Fruit fly (Drosophila melanogaster) whole organism, embryonic: ENCODE data around the gene CG32032.

Experiments
- Abd-B ChIP-seq: fragments of 200-800 bp; sonication (Bioruptor generic); optimal IDR thresholded peaks from 2 replicates; lab custom pipeline; 2018; ENCODE audit warnings: missing biosample characterization, mild to moderate bottlenecking, missing genetic modification characterization, moderate library complexity
- Adf1 ChIP-seq: fragments of 200-800 bp; sonication (Bioruptor generic); IDR thresholded peaks from 2 replicates; pipeline ENCODE4 v1.3.6; 2022; ENCODE audit warnings: missing biosample characterization, missing genetic modification characterization
- Aef1 ChIP-seq: fragments of 200-800 bp; sonication (Bioruptor generic); IDR thresholded peaks from 3 replicates; pipeline ENCODE4 v1.3.6; 2022; ENCODE audit warnings: missing biosample characterization, missing genetic modification characterization
- CG10462 ChIP-seq: fragments of 200-800 bp; sonication (Bioruptor generic); optimal IDR thresholded peaks from 2 replicates; lab custom pipeline; 2016; ENCODE audit warnings: missing biosample characterization, missing genetic modification characterization
- CG12299 ChIP-seq: fragments of 200-800 bp; sonication (Bioruptor generic); optimal IDR thresholded peaks from 2 replicates; lab custom pipeline; 2018; ENCODE audit warnings: missing biosample characterization, mild to moderate bottlenecking, missing genetic modification characterization
- CG12391 ChIP-seq: fragments of 200-800 bp; sonication (Bioruptor generic); optimal IDR thresholded peaks from 3 replicates; lab custom pipeline; 2018; ENCODE audit warnings: missing biosample characterization, mild to moderate bottlenecking, missing genetic modification characterization, moderate library complexity
- CG12659 ChIP-seq: fragments of 200-800 bp; sonication (Bioruptor generic); optimal IDR thresholded peaks from 3 replicates; lab custom pipeline; 2017; ENCODE audit warnings: mild to moderate bottlenecking, missing biosample characterization, missing genetic modification reagents, missing genetic modification characterization
- CG12769 ChIP-seq: fragments of 200-800 bp; sonication (Bioruptor generic); optimal IDR thresholded peaks from 2 replicates; lab custom pipeline; 2019; ENCODE audit warnings: missing biosample characterization, mild to moderate bottlenecking, missing genetic modification characterization, moderate library complexity
- CG13296 ChIP-seq: fragments of 200-800 bp; sonication (Bioruptor generic); optimal IDR thresholded peaks from 3 replicates; lab custom pipeline; 2018; ENCODE audit warnings: missing biosample characterization, mild to moderate bottlenecking, missing genetic modification characterization
- CG17385 ChIP-seq: fragments of 200-800 bp; sonication (Bioruptor generic); optimal IDR thresholded peaks from 3 replicates; lab custom pipeline; 2018; ENCODE audit warnings: missing biosample characterization, mild to moderate bottlenecking, missing genetic modification characterization
- CG17802 ChIP-seq: fragments of 200-800 bp; sonication (Bioruptor generic); optimal IDR thresholded peaks from 2 replicates; lab custom pipeline; 2018; ENCODE audit warnings: missing biosample characterization, mild to moderate bottlenecking, missing genetic modification characterization, moderate library complexity
- CG18262 ChIP-seq: fragments of 200-800 bp; optimal IDR thresholded peaks from 3 replicates; lab custom pipeline; 2019; ENCODE audit warnings: missing biosample characterization, mild to moderate bottlenecking, missing genetic modification characterization, moderate library complexity
- CG3281 ChIP-seq: fragments of 200-800 bp; sonication (Bioruptor generic); optimal IDR thresholded peaks from 3 replicates; lab custom pipeline; 2017; ENCODE audit warnings: missing biosample characterization, mild to moderate bottlenecking, missing genetic modification characterization
- CG33213 ChIP-seq: fragments of 200-800 bp; sonication (Bioruptor generic); optimal IDR thresholded peaks from 3 replicates; lab custom pipeline; 2016; ENCODE audit warnings: missing biosample characterization, missing genetic modification characterization
- CG4820 ChIP-seq: fragments of 200-800 bp; sonication (Bioruptor generic); optimal IDR thresholded peaks from 3 replicates; lab custom pipeline; 2016; ENCODE audit warnings: missing biosample characterization, missing genetic modification characterization
- CG6689 ChIP-seq: fragments of 200-800 bp; sonication (Bioruptor generic); IDR thresholded peaks from 2 replicates; pipeline ENCODE4 v1.3.6; 2022; ENCODE audit warnings: missing biosample characterization, missing genetic modification characterization
- CG6765 ChIP-seq: fragments of 200-800 bp; sonication (Bioruptor generic); optimal IDR thresholded peaks from 3 replicates; lab custom pipeline; 2017; ENCODE audit warnings: missing biosample characterization, mild to moderate bottlenecking, missing genetic modification characterization
- CG7745 ChIP-seq: fragments of 200-800 bp; sonication (Bioruptor generic); optimal IDR thresholded peaks from 2 replicates; lab custom pipeline; 2018; ENCODE audit warnings: missing biosample characterization, mild to moderate bottlenecking, missing genetic modification characterization, moderate library complexity
- CG9727 ChIP-seq: fragments of 200-800 bp; sonication (Bioruptor generic); optimal IDR thresholded peaks from 3 replicates; lab custom pipeline; 2017; ENCODE audit warnings: missing biosample characterization, mild to moderate bottlenecking, missing genetic modification characterization
- CoRest ChIP-seq: fragments of 200-800 bp; sonication (Bioruptor generic); optimal IDR thresholded peaks from 3 replicates; lab custom pipeline; 2018; ENCODE audit warnings: missing biosample characterization, mild to moderate bottlenecking, missing genetic modification characterization, moderate library complexity
- D19A ChIP-seq: fragments of 200-800 bp; optimal IDR thresholded peaks from 3 replicates; lab custom pipeline; 2019; ENCODE audit warnings: missing biosample characterization, mild to moderate bottlenecking, missing genetic modification characterization, moderate library complexity
- Dek ChIP-seq: fragments of 200-800 bp; sonication (Bioruptor generic); optimal IDR thresholded peaks from 3 replicates; lab custom pipeline; 2019; ENCODE audit warnings: missing biosample characterization, mild to moderate bottlenecking, missing genetic modification characterization, moderate library complexity
- Dfd ChIP-seq, 2 experiments: fragments of >200 bp; optimal IDR thresholded peaks; 2 replicates each; lab custom pipeline; 2017; ENCODE audit warnings: missing biosample characterization in 2 of 2, missing genetic modification characterization in 2 of 2
- Drgx ChIP-seq: fragments of 200-800 bp; sonication (Bioruptor generic); IDR thresholded peaks from 2 replicates; pipeline ENCODE4 v1.3.6; 2022; ENCODE audit warnings: missing biosample characterization, missing genetic modification characterization
- Ets97D ChIP-seq: fragments of 200-800 bp; sonication (Bioruptor generic); optimal IDR thresholded peaks from 3 replicates; lab custom pipeline; 2016; ENCODE audit warnings: missing biosample characterization, missing genetic modification characterization
- HmgD ChIP-seq: fragments of 200-800 bp; sonication (Bioruptor generic); optimal IDR thresholded peaks from 3 replicates; lab custom pipeline; 2016; ENCODE audit warnings: missing biosample characterization, missing genetic modification characterization
- Med ChIP-seq: fragments of 200-800 bp; sonication (Bioruptor generic); peaks from one replicate; lab custom pipeline; 2016; ENCODE audit warnings: missing biosample characterization, missing genetic modification characterization, mild to moderate bottlenecking, inconsistent platforms, moderate library complexity
- Oli ChIP-seq: fragments of 200-800 bp; sonication (Bioruptor generic); optimal IDR thresholded peaks from 2 replicates; lab custom pipeline; 2018; ENCODE audit warnings: missing biosample characterization, mild to moderate bottlenecking, missing genetic modification characterization, moderate library complexity
- Opbp ChIP-seq: fragments of 200-800 bp; sonication (Bioruptor generic); IDR thresholded peaks from 3 replicates; pipeline ENCODE4 v1.3.6; 2022; ENCODE audit warnings: missing biosample characterization, missing genetic modification characterization; ENCODE audit not compliant: partially characterized antibody
- Rfx ChIP-seq: fragments of 200-800 bp; sonication (Bioruptor generic); IDR thresholded peaks from 2 replicates; pipeline ENCODE4 v1.3.6; 2022; ENCODE audit warnings: missing biosample characterization, missing genetic modification characterization
- Xbp1 ChIP-seq: fragments of 200-800 bp; sonication (Bioruptor generic); optimal IDR thresholded peaks from 3 replicates; lab custom pipeline; 2016; ENCODE audit warnings: missing biosample characterization, mild to moderate bottlenecking, missing genetic modification characterization
- aop ChIP-seq: fragments of 200-800 bp; sonication (Bioruptor generic); IDR thresholded peaks from 2 replicates; pipeline ENCODE4 v1.3.6; 2022; ENCODE audit warnings: missing biosample characterization, missing genetic modification characterization
- bowl ChIP-seq: fragments of 200-800 bp; sonication (Bioruptor generic); IDR thresholded peaks from 2 replicates; pipeline ENCODE4 v1.3.6; 2022; ENCODE audit warnings: missing biosample characterization, missing genetic modification characterization
- crol ChIP-seq: fragments of 200-800 bp; sonication (Bioruptor generic); IDR thresholded peaks from 2 replicates; pipeline ENCODE4 v1.3.6; 2022; ENCODE audit warnings: missing biosample characterization, missing genetic modification characterization
- cwo ChIP-seq: fragments of 200-800 bp; sonication (Bioruptor generic); optimal IDR thresholded peaks from 3 replicates; lab custom pipeline; 2017; ENCODE audit warnings: missing biosample characterization, missing genetic modification characterization, mild to moderate bottlenecking, moderate library complexity, missing genetic modification reagents
- gsb ChIP-seq: fragments of 200-800 bp; sonication (Bioruptor generic); IDR thresholded peaks from 2 replicates; pipeline ENCODE4 v1.3.6; 2022; ENCODE audit warnings: missing biosample characterization, missing genetic modification characterization
- gsb-n ChIP-seq: fragments of 200-800 bp; sonication (Bioruptor generic); optimal IDR thresholded peaks from 3 replicates; lab custom pipeline; 2018; ENCODE audit warnings: missing biosample characterization, mild to moderate bottlenecking, missing genetic modification characterization
- klu ChIP-seq: fragments of 200-800 bp; sonication (Bioruptor generic); IDR thresholded peaks from 2 replicates; pipeline ENCODE4 v1.3.6; 2022; ENCODE audit warnings: missing biosample characterization, missing genetic modification characterization
- lab ChIP-seq: fragments of 200-800 bp; sonication (Bioruptor generic); optimal IDR thresholded peaks from 3 replicates; lab custom pipeline; 2017; ENCODE audit warnings: missing biosample characterization, missing genetic modification characterization, mild to moderate bottlenecking, moderate library complexity, missing genetic modification reagents
- lmd ChIP-seq: fragments of 200-800 bp; sonication (Bioruptor generic); IDR thresholded peaks from 2 replicates; pipeline ENCODE4 v1.3.6; 2022; ENCODE audit warnings: missing biosample characterization, missing genetic modification characterization
- otp ChIP-seq: fragments of 200-800 bp; sonication (Bioruptor generic); IDR thresholded peaks from 3 replicates; pipeline ENCODE4, ENCODE4 v1.3.6; 2022; ENCODE audit warnings: missing biosample characterization, missing genetic modification characterization
- pan ChIP-seq, 4 experiments: fragments of >200 bp in 3 of 4; fragments of 200-800 bp in 1 of 4; sonication (Bioruptor generic) in 1 of 4; optimal IDR thresholded peaks in 3 of 4; IDR thresholded peaks in 1 of 4; 2 replicates each; pipeline versions ENCODE4 v1.3.6 to Lab custom; 2017 to 2022; ENCODE audit warnings: missing biosample characterization in 2 of 4, missing genetic modification characterization in 2 of 4, mixed read lengths in 1 of 4
- row ChIP-seq: fragments of 200-800 bp; sonication (Bioruptor generic); IDR thresholded peaks from 3 replicates; pipeline ENCODE4 v1.3.6; 2022; ENCODE audit warnings: missing biosample characterization, missing genetic modification characterization
- sisA ChIP-seq: fragments of 200-800 bp; sonication (Bioruptor generic); IDR thresholded peaks from 2 replicates; pipeline ENCODE4 v1.3.6; 2022; ENCODE audit warnings: missing biosample characterization, missing genetic modification characterization
- slbo ChIP-seq: fragments of 200-800 bp; sonication (Bioruptor generic); IDR thresholded peaks from 2 replicates; pipeline ENCODE4 v1.3.6; 2022; ENCODE audit warnings: missing biosample characterization, missing genetic modification characterization
- so ChIP-seq: fragments of 200-800 bp; sonication (Bioruptor generic); IDR thresholded peaks from 3 replicates; pipeline ENCODE4 v1.3.6; 2022; ENCODE audit warnings: missing biosample characterization, missing genetic modification characterization
- ttk ChIP-seq: fragments of 200-800 bp; sonication (Bioruptor generic); IDR thresholded peaks from 2 replicates; pipeline ENCODE4 v2.1.2; 2022; ENCODE audit warnings: missing biosample characterization, missing genetic modification characterization
- vvl ChIP-seq: fragments of 200-800 bp; sonication (Bioruptor generic); IDR thresholded peaks from 2 replicates; pipeline ENCODE4 v1.3.6; 2022; ENCODE audit warnings: missing biosample characterization, missing genetic modification characterization
- zf30C ChIP-seq: fragments of 200-800 bp; sonication (Bioruptor generic); optimal IDR thresholded peaks from 3 replicates; lab custom pipeline; 2018; ENCODE audit warnings: missing biosample characterization, mild to moderate bottlenecking, missing genetic modification characterization

CG32032 gene

DNA sequence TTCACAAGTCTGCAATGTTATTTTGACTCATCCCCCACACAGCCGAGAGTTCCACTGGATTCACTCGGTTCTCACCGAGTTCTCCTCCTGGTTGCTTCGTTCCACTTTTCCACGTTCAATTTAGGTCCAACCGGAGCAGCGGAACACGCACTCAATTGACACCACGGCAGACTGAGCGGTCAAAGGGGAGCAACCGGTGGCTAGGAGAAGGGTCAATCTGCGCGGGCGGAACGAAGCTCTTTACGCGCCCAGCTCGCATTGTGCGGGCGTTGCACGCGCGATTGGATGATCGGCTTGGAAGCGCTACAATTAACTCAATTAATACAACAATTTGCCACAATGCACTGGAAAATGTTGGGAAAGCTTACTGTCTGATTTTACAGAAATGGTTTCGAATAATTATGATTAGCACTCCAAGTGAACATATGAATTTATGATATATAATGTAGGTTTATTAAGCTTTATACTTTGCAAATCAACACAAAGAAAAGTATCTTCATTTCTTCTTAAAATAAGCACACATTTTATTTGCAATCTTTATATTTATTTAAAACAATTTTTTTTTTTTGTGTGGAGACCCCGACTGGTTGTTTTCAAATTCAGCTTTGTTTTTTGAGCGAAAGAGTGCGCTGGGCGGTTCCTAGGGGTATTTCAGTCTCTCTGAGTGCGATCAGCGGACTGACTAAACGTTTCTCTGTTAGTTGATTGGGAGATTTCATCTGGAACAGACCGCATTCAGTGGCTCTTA, at the start of gene CG32032 (continued):
- TF ChIP-seq CG18262 (tag; lab: Kevin White, UChicago) (no peak), CG12391 (peak; percentile 13), CG12769 (tag; lab: Kevin White, UChicago) (no peak), aop (GFP tag; lab: Robert Waterston, UW) (no peak), CG6689 (GFP tag; lab: Robert Waterston, UW) (0 out of 2 replicates have a peak, but pooled peaks have one; percentile 6), lmd (GFP tag; lab: Robert Waterston, UW) (peak; percentile 27; the same call in 1 of the 2 replicates), CG33213 (no peak), bowl (no peak), lab (GFP tag; lab: Kevin White, UChicago) (peak; percentile 9), otp (GFP tag; lab: Robert Waterston, UW) (no peak), Opbp (no peak), Rfx (peak; percentile 42), Abd-B (GFP tag; lab: Kevin White, UChicago) (peak; percentile 9), so (GFP tag; lab: Robert Waterston, UW) (no peak), gsb-n (tag; lab: Kevin White, UChicago) (no peak), Oli (tag; lab: Kevin White, UChicago) (peak; percentile 35), Drgx (GFP tag; lab: Robert Waterston, UW) (peak; percentile 47; the same call in 1 of the 2 replicates), Dek (tag; lab: Kevin White, UChicago) (peak; percentile 8), sisA (GFP tag; lab: Robert Waterston, UW) (no peak), CG17802 (tag; lab: Kevin White, UChicago) (no peak), CG4820 (GFP tag; lab: Kevin White, UChicago) (no peak), D19A (no peak), zf30C (GFP tag; lab: Kevin White, UChicago) (peak; percentile 29), vvl (GFP tag; lab: Robert Waterston, UW) (no peak; the same call in 1 of the 2 replicates), CG9727 (GFP tag; lab: Kevin White, UChicago) (peak; percentile 14), Dfd (GFP tag; optimal IDR thresholded peaks at IDR 0.05; lab: Kevin White, UChicago) (no peak), ttk (GFP tag; lab: Robert Waterston, UW) (no peak), Med (GFP tag; lab: Kevin White, UChicago) (peak; percentile 14), CG12659 (peak; percentile 13), HmgD (GFP tag; lab: Kevin White, UChicago) (no peak), CoRest (peak; percentile 30), gsb (GFP tag; lab: Robert Waterston, UW) (no peak), Xbp1 (GFP tag; lab: Kevin White, UChicago) (peak; percentile 7), CG17385 (peak; percentile 42), crol (GFP tag; lab: Robert Waterston, UW) (0 out of 2 replicates have a peak, but pooled peaks have one; percentile 25), CG12299 (tag; lab: Kevin White, UChicago) (no peak), Aef1 (GFP tag; lab: Robert Waterston, UW) (no peak), CG13296 (GFP tag; lab: Kevin White, UChicago) (peak; percentile 40), cwo (peak; percentile 44), row (GFP tag; lab: Robert Waterston, UW) (peak; percentile 56), CG7745 (tag; lab: Kevin White, UChicago) (no peak), CG6765 (GFP tag; lab: Kevin White, UChicago) (peak; percentile 7), pan (optimal IDR thresholded peaks at IDR 0.05; lab: Kevin White, UChicago) (no peak), pan (GFP tag; optimal IDR thresholded peaks at IDR 0.05 in 1 of 2, IDR thresholded peaks at IDR 0.05 in 1 of 2) (peak in 1 of 2 experiments; percentile 9), slbo (GFP tag; lab: Robert Waterston, UW) (peak; percentile 33; the same call in 1 of the 2 replicates), Adf1 (GFP tag; lab: Robert Waterston, UW) (no peak), klu (GFP tag; lab: Robert Waterston, UW) (0 out of 2 replicates have a peak, but pooled peaks have one; percentile 29), CG3281 (GFP tag; lab: Kevin White, UChicago) (peak; percentile 11), CG10462 (GFP tag; lab: Kevin White, UChicago) (no peak), Ets97D (GFP tag; lab: Kevin White, UChicago) (no peak)
